Worm (Caenorhabditis elegans) whole organism, mixed stage, embryonic: ENCODE data around the gene str-83.

Experiments used
- M03D4.4 ChIP-seq: sonication (generic microtip); optimal IDR thresholded peaks from 2 replicates; lab custom pipeline; 2017; ENCODE audit warnings: mild to moderate bottlenecking, missing genetic modification characterization, missing compliant biosample characterization
- blmp-1 ChIP-seq: fragments of 150-350 bp; optimal IDR thresholded peaks from 2 replicates; lab custom pipeline; 2014; ENCODE audit warnings: missing biosample characterization, missing genetic modification characterization
- cnd-1 ChIP-seq: fragments of 200-800 bp; sonication (Bioruptor generic); optimal IDR thresholded peaks from 2 replicates; lab custom pipeline; 2018; ENCODE audit warnings: mild to moderate bottlenecking, missing genetic modification characterization, missing compliant biosample characterization
- ham-2 ChIP-seq: fragments of 200-800 bp; sonication (Bioruptor generic); optimal IDR thresholded peaks from 2 replicates; lab custom pipeline; 2018; ENCODE audit warnings: mild to moderate bottlenecking, missing genetic modification characterization, missing compliant biosample characterization
- lin-13 ChIP-seq: fragments of 150-350 bp; optimal IDR thresholded peaks from 2 replicates; lab custom pipeline; 2014; ENCODE audit warnings: missing biosample characterization, missing genetic modification characterization
- nhr-12 ChIP-seq: fragments of 150-350 bp; optimal IDR thresholded peaks from 2 replicates; lab custom pipeline; 2014; ENCODE audit warnings: missing biosample characterization, missing genetic modification characterization
- nhr-28 ChIP-seq: fragments of 150-350 bp; optimal IDR thresholded peaks from 2 replicates; lab custom pipeline; 2014; ENCODE audit warnings: missing biosample characterization, missing genetic modification characterization
- pha-4 ChIP-seq: fragments of 150-350 bp; optimal IDR thresholded peaks from 2 replicates; lab custom pipeline; 2018; ENCODE audit warnings: missing biosample characterization, missing genetic modification reagents, missing genetic modification characterization
- snpc-4 ChIP-seq: fragments of 150-350 bp; optimal IDR thresholded peaks from 2 replicates; lab custom pipeline; 2014; ENCODE audit warnings: missing biosample characterization, missing genetic modification characterization
- sptf-1 ChIP-seq: sonication (generic microtip); optimal IDR thresholded peaks from 2 replicates; lab custom pipeline; 2017; ENCODE audit warnings: mild to moderate bottlenecking, missing genetic modification characterization, moderate library complexity, missing compliant biosample characterization
- unc-120 ChIP-seq: sonication (generic microtip); optimal IDR thresholded peaks from 2 replicates; lab custom pipeline; 2017; ENCODE audit warnings: missing genetic modification characterization, missing compliant biosample characterization; ENCODE audit not compliant: poor library complexity, severe bottlenecking
- ztf-11 ChIP-seq: fragments of 150-350 bp; optimal IDR thresholded peaks from 2 replicates; lab custom pipeline; 2014; ENCODE audit warnings: missing biosample characterization, missing genetic modification characterization

DNA sequence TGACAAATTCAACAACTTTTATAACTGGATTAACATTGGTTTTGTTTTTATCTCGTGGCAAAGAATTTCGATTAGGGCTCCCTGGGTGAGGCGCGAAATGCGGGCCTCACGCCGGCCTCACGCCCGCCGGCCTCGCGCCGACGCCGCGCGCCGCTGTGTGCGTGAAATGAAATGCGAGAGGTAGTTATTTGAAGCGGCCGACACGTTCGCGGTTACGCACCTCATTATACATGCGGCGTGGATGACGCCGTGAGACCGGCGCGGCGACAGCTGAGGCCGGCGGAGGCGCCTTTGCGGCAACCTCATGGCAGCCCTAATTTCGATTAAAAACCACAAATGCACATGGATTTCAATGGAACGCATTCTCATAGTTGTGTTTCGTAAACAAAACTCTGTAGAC is 49.5 kb upstream of the str-83 start:
- TF ChIP-seq lin-13 (tag; lab: Kevin White, UChicago) = no peak
- TF ChIP-seq snpc-4 = no peak
- TF ChIP-seq cnd-1 (tag; lab: Kevin White, UChicago) = no peak
- TF ChIP-seq ztf-11 (tag; lab: Kevin White, UChicago) = no peak
- TF ChIP-seq nhr-28 (tag; lab: Kevin White, UChicago) = no peak
- TF ChIP-seq nhr-12 (tag; lab: Kevin White, UChicago) = no peak
- TF ChIP-seq ham-2 (GFP tag; lab: Kevin White, UChicago) = no peak
- no peak for TF ChIP-seq pha-4 (tag; lab: Kevin White, UChicago)
- no peak for TF ChIP-seq M03D4.4 (tag; lab: Kevin White, UChicago)
- TF ChIP-seq sptf-1 (tag; lab: Kevin White, UChicago) = no peak
- TF ChIP-seq unc-120 = no peak
- no peak for TF ChIP-seq blmp-1 (tag; lab: Kevin White, UChicago)
